Worm (Caenorhabditis elegans) whole organism, dauer: ENCODE measurements around the gene str-172.

ENCODE experiments used
- unc-62 ChIP-seq: sonication (generic microtip); optimal IDR thresholded peaks from 2 replicates; lab custom pipeline; 2017; ENCODE audit warnings: missing biosample characterization, missing genetic modification reagents, missing genetic modification characterization

Gene str-172

ce11 chrIV:4867610-4868009 is at the start of gene str-172:
Gene str-172 (minus strand): TSS chrIV:4867710.
- no peak for TF ChIP-seq unc-62 (GFP tag; lab: Kevin White, UChicago)

ce11 chrIV:4915689-4916088 is 48.2 kb upstream of the str-172 start, which contains the start of gene str-155:
Gene str-155 (plus strand): TSS chrIV:4915989.
- TF ChIP-seq unc-62 (GFP tag; lab: Kevin White, UChicago), result no peak

DNA sequence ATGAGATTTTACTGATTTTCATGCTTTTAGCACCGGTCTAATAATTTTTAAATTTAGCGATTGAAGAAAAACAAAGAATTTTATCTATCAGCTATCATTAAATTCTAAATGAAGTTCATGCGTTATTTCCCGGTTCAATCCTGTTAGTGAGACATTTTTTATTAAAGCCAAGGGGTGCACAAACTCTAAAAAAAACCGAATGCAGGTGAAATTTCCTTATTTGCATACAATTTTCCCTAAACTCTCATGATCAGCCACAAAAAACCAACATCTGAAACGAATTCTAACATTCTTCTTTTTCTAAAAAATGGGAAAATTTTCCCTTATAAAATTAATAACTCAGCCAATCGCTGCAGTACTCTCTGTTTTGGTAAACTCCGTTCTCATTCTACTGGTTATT is 45.6 kb upstream of the str-172 start, which contains the start of gene str-156:
Gene str-156 (plus strand): TSS at position 301 of the 400 bp plus-strand sequence.
- no peak for TF ChIP-seq unc-62 (GFP tag; lab: Kevin White, UChicago)

- TF ChIP-seq unc-62 (GFP tag; lab: Kevin White, UChicago), result no peak
Observed at ce11 chrIV:4909039-4909438, 41.5 kb upstream of the str-172 start, which contains the start of gene str-159. Gene str-159 (plus strand): TSS chrIV:4909339.

ce11 chrIV:4905645-4906135 is 38.2 kb upstream of the str-172 start, which contains the start of gene T08B6.4:
Gene T08B6.4 (plus strand): TSS chrIV:4905695.
- no peak for TF ChIP-seq unc-62 (GFP tag; lab: Kevin White, UChicago)

- TF ChIP-seq unc-62 (GFP tag; lab: Kevin White, UChicago), result no peak
Observed at ce11 chrIV:4903961-4904360, 36.5 kb upstream of the str-172 start, which contains the start of gene str-161. Gene str-161 (minus strand): TSS chrIV:4904061.

ce11 chrIV:4890543-4890942 is 23.0 kb upstream of the str-172 start, which contains the start of gene T08B6.9:
Gene T08B6.9 (plus strand): TSS chrIV:4890843.
- TF ChIP-seq unc-62 (GFP tag; lab: Kevin White, UChicago), result no peak

DNA sequence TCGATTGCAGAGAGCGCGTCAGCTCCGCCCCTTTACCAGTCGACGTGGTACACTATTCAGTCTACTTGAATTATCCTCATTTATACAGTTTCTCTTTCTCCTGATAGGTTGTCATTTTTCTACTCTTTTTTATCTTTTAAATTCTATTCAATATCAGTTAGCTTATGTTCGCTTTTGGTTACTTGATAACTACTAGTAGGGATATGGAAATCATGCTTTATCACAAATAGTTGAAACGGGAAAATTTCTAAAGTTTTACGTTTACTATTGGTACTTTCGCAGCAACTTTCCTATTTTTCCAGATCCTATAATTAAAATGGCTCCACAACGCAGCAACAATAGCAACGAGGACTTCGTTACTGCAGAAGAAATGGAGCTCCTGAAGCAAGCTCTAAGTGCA is 22.1 kb upstream of the str-172 start, which contains the start of gene sgnh-1:
Gene sgnh-1 (plus strand): TSS at position 301 of the 400 bp plus-strand sequence.
- no peak for TF ChIP-seq unc-62 (GFP tag; lab: Kevin White, UChicago)

DNA sequence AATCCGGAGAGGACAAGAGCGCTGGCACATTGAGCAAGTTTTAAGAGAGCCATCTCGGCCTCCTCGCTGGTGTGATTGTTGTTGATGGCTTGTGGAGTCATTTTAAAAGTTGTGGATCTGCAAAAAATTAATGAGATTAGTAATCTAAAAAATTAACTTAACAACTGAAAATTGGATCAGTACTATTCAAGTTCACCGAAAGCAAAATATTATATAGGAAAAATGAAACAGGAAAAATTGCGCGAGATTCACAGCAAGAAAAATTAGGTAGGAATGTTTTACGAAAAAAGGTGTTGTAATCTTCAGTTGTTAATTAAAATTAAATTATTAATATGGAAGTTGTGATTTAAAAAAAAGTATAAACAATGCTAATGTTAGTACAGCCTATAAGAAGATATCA is 19.7 kb upstream of the str-172 start, which contains the start of gene T08B6.1:
Gene T08B6.1 (minus strand): TSS at position 101 of the 400 bp plus-strand sequence.
- TF ChIP-seq unc-62 (GFP tag; lab: Kevin White, UChicago), result no peak

ce11 chrIV:4885435-4885834 is 17.9 kb upstream of the str-172 start:
- TF ChIP-seq unc-62 (GFP tag; lab: Kevin White, UChicago), result no peak

ce11 chrIV:4883984-4884383 is 16.5 kb upstream of the str-172 start, which contains the start of gene str-166:
Gene str-166 (plus strand): TSS chrIV:4884284.
- no peak for TF ChIP-seq unc-62 (GFP tag; lab: Kevin White, UChicago)

DNA sequence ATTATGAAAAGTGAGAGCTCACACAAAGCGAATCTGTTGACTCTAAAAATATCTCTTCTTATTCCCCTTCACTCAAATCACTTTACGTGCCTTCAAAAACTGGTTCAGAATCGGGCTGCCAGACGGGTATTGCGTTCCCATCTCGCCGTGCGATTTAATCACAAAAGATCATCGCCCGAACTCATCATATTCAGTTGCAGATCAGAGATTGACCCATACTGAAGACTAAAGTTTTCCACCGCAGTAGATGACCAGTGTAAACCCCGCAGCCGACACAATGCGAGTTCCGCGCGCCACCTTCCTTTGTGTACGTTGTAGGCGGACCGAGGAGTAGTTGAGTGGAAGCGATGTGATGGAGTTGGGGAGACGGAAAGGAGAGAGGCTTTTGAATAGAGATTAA is 13.1 kb upstream of the str-172 start:
- TF ChIP-seq unc-62 (GFP tag; lab: Kevin White, UChicago), result no peak

ce11 chrIV:4877102-4877501 is 9.6 kb upstream of the str-172 start, which contains the start of gene str-170:
Gene str-170 (plus strand): TSS chrIV:4877402.
- no peak for TF ChIP-seq unc-62 (GFP tag; lab: Kevin White, UChicago)

ce11 chrIV:4874603-4875002 is 7.1 kb upstream of the str-172 start, which contains the start of gene str-174:
Gene str-174 (minus strand): TSS chrIV:4874703.
- no peak for TF ChIP-seq unc-62 (GFP tag; lab: Kevin White, UChicago)

ce11 chrIV:4870546-4870945 is 3.0 kb upstream of the str-172 start, which contains the start of gene str-175:
Gene str-175 (minus strand): TSS chrIV:4870646.
- no peak for TF ChIP-seq unc-62 (GFP tag; lab: Kevin White, UChicago)

- TF ChIP-seq unc-62 (GFP tag; lab: Kevin White, UChicago), result no peak
Observed at ce11 chrIV:4866599-4866998, 911 bp downstream of the str-172 start.

- no peak for TF ChIP-seq unc-62 (GFP tag; lab: Kevin White, UChicago)
Observed at ce11 chrIV:4864524-4864923, 3.0 kb downstream of the str-172 start.
